Fruit fly (Drosophila melanogaster) whole organism, adult: ENCODE measurements around the gene CG42655.

Experiments used
- CG11617 ChIP-seq: fragments of 200-800 bp; sonication (Bioruptor generic); optimal IDR thresholded peaks from 2 replicates; lab custom pipeline; 2017; ENCODE audit warnings: mild to moderate bottlenecking, missing biosample characterization, missing genetic modification reagents, missing genetic modification characterization
- CG5204 ChIP-seq: fragments of 200-800 bp; sonication (Bioruptor generic); optimal IDR thresholded peaks from 2 replicates; lab custom pipeline; 2016; ENCODE audit warnings: missing biosample characterization, missing genetic modification characterization
- CG7101 ChIP-seq: fragments of 200-800 bp; sonication (Bioruptor generic); optimal IDR thresholded peaks from 2 replicates; lab custom pipeline; 2018; ENCODE audit warnings: missing biosample characterization, mild to moderate bottlenecking, missing genetic modification characterization, moderate library complexity
- Hr96 ChIP-seq: fragments of 200-800 bp; sonication (Bioruptor generic); optimal IDR thresholded peaks from 2 replicates; lab custom pipeline; 2016; ENCODE audit warnings: missing biosample characterization, missing genetic modification characterization
- pad ChIP-seq: fragments of 200-800 bp; sonication (Bioruptor generic); optimal IDR thresholded peaks from 3 replicates; lab custom pipeline; 2017; ENCODE audit warnings: missing biosample characterization, missing genetic modification characterization, mild to moderate bottlenecking, moderate library complexity, missing genetic modification reagents

DNA sequence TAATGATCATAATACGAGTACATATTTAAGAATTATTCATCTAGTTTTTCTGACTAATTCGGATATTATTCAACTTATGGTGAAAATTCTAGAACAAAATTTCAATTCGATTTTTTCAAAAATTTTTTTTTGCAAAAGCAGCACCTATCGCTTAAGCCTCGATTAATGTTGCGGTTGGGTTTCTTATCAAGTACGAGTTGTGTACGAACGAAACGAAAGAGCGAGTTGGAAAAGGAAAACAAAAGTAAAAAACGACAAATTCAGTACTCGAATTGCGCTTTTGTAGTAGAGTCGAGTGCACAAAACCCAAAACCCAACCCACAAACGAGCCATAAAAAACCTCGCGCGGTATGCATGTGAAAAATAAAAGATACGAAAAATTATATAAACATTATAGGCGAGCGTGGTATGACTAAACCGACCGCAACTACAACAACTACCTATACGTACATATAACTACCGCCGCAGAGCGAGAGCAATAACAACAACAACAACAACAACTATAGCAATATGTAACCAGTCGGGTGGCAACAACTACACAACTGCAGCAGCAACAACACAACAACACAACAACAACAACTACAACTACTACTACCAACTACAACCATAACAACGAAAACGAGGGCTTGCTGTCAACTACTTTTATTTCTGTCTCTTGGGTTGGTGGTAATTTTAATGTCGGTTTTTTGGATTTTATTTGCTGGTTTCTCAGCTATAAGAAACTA is 48.9 kb downstream of the CG42655 start:
- TF ChIP-seq CG7101 (no peak), pad (no peak), CG5204 (GFP tag; lab: Kevin White, UChicago) (no peak), Hr96 (GFP tag; lab: Kevin White, UChicago) (no peak), CG11617 (no peak)
